Worm (Caenorhabditis elegans) whole organism, young adult: ENCODE measurements around the gene abu-13.

Source experiments
- F57C9.4 ChIP-seq: sonication (generic microtip); optimal IDR thresholded peaks from 2 replicates; lab custom pipeline; 2017; ENCODE audit warnings: mild to moderate bottlenecking, missing genetic modification characterization, missing compliant biosample characterization
- T07F8.4 ChIP-seq: sonication (generic microtip); optimal IDR thresholded peaks from 2 replicates; lab custom pipeline; 2016; ENCODE audit warnings: mild to moderate bottlenecking, missing genetic modification characterization, moderate library complexity, missing compliant biosample characterization
- lag-1 ChIP-seq: fragments of 200-800 bp; sonication (Bioruptor generic); IDR thresholded peaks from 2 replicates; pipeline ENCODE4 v1.3.6; 2022; ENCODE audit warnings: missing genetic modification reagents, missing genetic modification characterization, missing compliant biosample characterization
- snpc-4 ChIP-seq, 5 experiments: fragments of 150-350 bp in 1 of 5; sonication (generic microtip) in 4 of 5; optimal IDR thresholded peaks; 2 replicates each; lab custom pipeline; 2014 to 2018; ENCODE audit warnings: missing genetic modification characterization in 5 of 5, missing biosample characterization in 3 of 5, antibody characterized with exemption in 2 of 5, mild to moderate bottlenecking in 2 of 5, missing compliant biosample characterization in 2 of 5, missing genotype in 2 of 5, moderate library complexity in 2 of 5, missing genetic modification reagents in 1 of 5
- ztf-28 ChIP-seq: fragments of 200-800 bp; sonication (Bioruptor generic); IDR thresholded peaks from 2 replicates; pipeline ENCODE4 v1.3.6; 2022; ENCODE audit warnings: missing genetic modification reagents, missing genetic modification characterization, missing compliant biosample characterization

ce11 chrIII:6979584-6979983 lies 33.9 kb upstream of the abu-13 start, which contains the start of gene ceh-20:
- TF ChIP-seq lag-1 (GFP tag; lab: Robert Waterston, UW): no peak
- no peak for TF ChIP-seq ztf-28
- no peak for TF ChIP-seq F57C9.4 (tag; lab: Kevin White, UChicago)
- no peak for TF ChIP-seq T07F8.4
- no peak for TF ChIP-seq snpc-4 (GFP tag; optimal IDR thresholded peaks at IDR 0.05; lab: Kevin White, UChicago)
- no peak for TF ChIP-seq snpc-4 (tag; optimal IDR thresholded peaks at IDR 0.05; lab: Kevin White, UChicago)
